Fruit fly (Drosophila melanogaster): ENCODE measurements around the gene Traf6.

The Traf6 gene

dm6 chrX:8113386-8114279 is 43.6 kb downstream of the Traf6 start (continued):
- TF ChIP-seq Adf1 (GFP tag; IDR thresholded peaks at IDR 0.05) (peak; percentile 39; the same call in 1 of the 2 replicates), CG14014 (GFP tag; IDR thresholded peaks at IDR 0.05) (peak; percentile 71), Pdp1 (GFP tag; optimal IDR thresholded peaks at IDR 0.05) (peak; percentile 22 to 30), ac (GFP tag; optimal IDR thresholded peaks at IDR 0.05) (no peak), CG6254 (GFP tag; optimal IDR thresholded peaks at IDR 0.05) (no peak), dimm (GFP tag; IDR thresholded peaks at IDR 0.05) (no peak), tio (GFP tag; optimal IDR thresholded peaks at IDR 0.05) (peak; percentile 9), ato (GFP tag; IDR thresholded peaks at IDR 0.05; ENCODE audit: partially characterized antibody) (no peak), CG17328 (GFP tag; IDR thresholded peaks at IDR 0.05) (peak; percentile 52), CG1602 (GFP tag; optimal IDR thresholded peaks at IDR 0.05) (peak; percentile 20), cg (GFP tag; optimal IDR thresholded peaks at IDR 0.05) (no peak), sob (GFP tag; IDR thresholded peaks at IDR 0.05) (peak; percentile 76), CG10321 (GFP tag; IDR thresholded peaks at IDR 0.05) (no peak), CG10366 (GFP tag; IDR thresholded peaks at IDR 0.05) (peak; percentile 72), lab (GFP tag; optimal IDR thresholded peaks at IDR 0.05) (peak; percentile 89), Atf-2 (GFP tag; optimal IDR thresholded peaks at IDR 0.05) (no peak), CG12219 (GFP tag; optimal IDR thresholded peaks at IDR 0.05) (peak; percentile 49), MESR4 (GFP tag; optimal IDR thresholded peaks at IDR 0.05) (no peak), trh (GFP tag; optimal IDR thresholded peaks at IDR 0.05) (no peak), Aef1 (GFP tag; IDR thresholded peaks at IDR 0.05) (peak; percentile 43; the same call in 1 of the 3 replicates), Nf-YC (tag; optimal IDR thresholded peaks at IDR 0.05) (peak; percentile 12), CG1529 (GFP tag; optimal IDR thresholded peaks at IDR 0.05) (no peak), CG30020 (tag; optimal IDR thresholded peaks at IDR 0.05) (no peak), CG18262 (tag; optimal IDR thresholded peaks at IDR 0.05) (peak; percentile 17), CG8388 (GFP tag; optimal IDR thresholded peaks at IDR 0.05) (peak; percentile 1), CG4854 (GFP tag; optimal IDR thresholded peaks at IDR 0.05) (peak; percentile 48), gce (GFP tag; IDR thresholded peaks at IDR 0.05) (no peak), CG11093 (GFP tag; IDR thresholded peaks at IDR 0.05) (0 out of 3 replicates have a peak, but pooled peaks have one; percentile 42), CG10654 (GFP tag; optimal IDR thresholded peaks at IDR 0.05) (no peak), Ets97D (GFP tag; optimal IDR thresholded peaks at IDR 0.05) (no peak), CG1233 (GFP tag; optimal IDR thresholded peaks at IDR 0.05) (no peak), Rx (GFP tag; IDR thresholded peaks at IDR 0.05) (peak; percentile 47; the same call in 1 of the 2 replicates), insv (GFP tag; optimal IDR thresholded peaks at IDR 0.05) (no peak), Awh (GFP tag; IDR thresholded peaks at IDR 0.05) (no peak), CG12071 (GFP tag; optimal IDR thresholded peaks at IDR 0.05) (peak; percentile 34), CG3726 (GFP tag; IDR thresholded peaks at IDR 0.05) (no peak), GATAe (GFP tag; conservative IDR thresholded peaks at IDR 0.05) (peak; percentile 48; the same call in 1 of the 2 replicates), mam (GFP tag; optimal IDR thresholded peaks at IDR 0.05) (peak; percentile 74), nom (GFP tag; optimal IDR thresholded peaks at IDR 0.05) (no peak), dpn (GFP tag; optimal IDR thresholded peaks at IDR 0.05) (peak; percentile 49 to 57), ftz-f1 (GFP tag; optimal IDR thresholded peaks at IDR 0.05) (no peak), lmd (GFP tag; IDR thresholded peaks at IDR 0.05) (peak; percentile 67; the same call in 1 of the 2 replicates), CG10979 (tag; optimal IDR thresholded peaks at IDR 0.05) (no peak), CG10565 (GFP tag; optimal IDR thresholded peaks at IDR 0.05) (no peak), CG13624 (GFP tag; optimal IDR thresholded peaks at IDR 0.05) (peak; percentile 51), Bgb (GFP tag; IDR thresholded peaks at IDR 0.05; ENCODE audit: partially characterized antibody) (no peak), Lhr (GFP tag; optimal IDR thresholded peaks at IDR 0.05) (no peak), CG13296 (GFP tag; optimal IDR thresholded peaks at IDR 0.05) (peak; percentile 64), CTCF (GFP tag; optimal IDR thresholded peaks at IDR 0.05) (no peak)

Measured in whole organism, embryonic.